Fruit fly (Drosophila melanogaster) whole organism, embryonic: ENCODE results near the gene CG13258.

Source experiments
- CG11456 ChIP-seq: fragments of 200-800 bp; sonication (Bioruptor generic); IDR thresholded peaks from 3 replicates; pipeline ENCODE4 v1.3.6; 2022; ENCODE audit warnings: missing biosample characterization, missing genetic modification characterization
- CG12071 ChIP-seq: fragments of 200-800 bp; sonication (Bioruptor generic); optimal IDR thresholded peaks from 3 replicates; lab custom pipeline; 2018; ENCODE audit warnings: missing biosample characterization, mild to moderate bottlenecking, missing genetic modification characterization
- CG12769 ChIP-seq: fragments of 200-800 bp; sonication (Bioruptor generic); optimal IDR thresholded peaks from 2 replicates; lab custom pipeline; 2019; ENCODE audit warnings: missing biosample characterization, mild to moderate bottlenecking, missing genetic modification characterization, moderate library complexity
- CG32767 ChIP-seq: fragments of 200-800 bp; sonication (Bioruptor generic); IDR thresholded peaks from 2 replicates; pipeline ENCODE4 v1.3.6; 2022; ENCODE audit warnings: missing biosample characterization, missing genetic modification characterization
- CG6254 ChIP-seq: fragments of 200-800 bp; sonication (Bioruptor generic); optimal IDR thresholded peaks from 3 replicates; lab custom pipeline; 2017; ENCODE audit warnings: mild to moderate bottlenecking, missing biosample characterization, missing genetic modification reagents, missing genetic modification characterization
- CTCF ChIP-seq: fragments of 200-800 bp; sonication (Bioruptor generic); optimal IDR thresholded peaks from 2 replicates; lab custom pipeline; 2017; ENCODE audit warnings: missing biosample characterization, mild to moderate bottlenecking, missing genetic modification characterization, moderate library complexity
- ap ChIP-seq: fragments of 200-800 bp; sonication (Bioruptor generic); IDR thresholded peaks from 2 replicates; pipeline ENCODE4 v1.3.6; 2022; ENCODE audit warnings: missing biosample characterization, missing genetic modification characterization
- chif ChIP-seq, 2 experiments: fragments of 200-800 bp; sonication (Bioruptor generic); optimal IDR thresholded peaks; 3 replicates each; lab custom pipeline; 2016; ENCODE audit warnings: missing biosample characterization in 2 of 2, missing genetic modification characterization in 2 of 2
- ci ChIP-seq: fragments of 200-800 bp; sonication (Bioruptor generic); IDR thresholded peaks from 3 replicates; pipeline ENCODE4 v1.3.6; 2022; ENCODE audit warnings: missing biosample characterization, missing genetic modification characterization
- jumu ChIP-seq: fragments of 200-800 bp; sonication (Bioruptor generic); optimal IDR thresholded peaks from 3 replicates; lab custom pipeline; 2016; ENCODE audit warnings: missing biosample characterization, missing genetic modification characterization
- nmo ChIP-seq: fragments of 200-800 bp; sonication (Bioruptor generic); optimal IDR thresholded peaks from 2 replicates; lab custom pipeline; 2018; ENCODE audit warnings: missing biosample characterization, mild to moderate bottlenecking, missing genetic modification characterization, moderate library complexity

dm6 chr2L:16323544-16323943 is 30.7 kb upstream of the CG13258 start:
- TF ChIP-seq chif (GFP tag; optimal IDR thresholded peaks at IDR 0.05; lab: Kevin White, UChicago): no peak
- no peak for TF ChIP-seq CG12769 (tag; lab: Kevin White, UChicago)
- TF ChIP-seq CG11456 (GFP tag; lab: Robert Waterston, UW): no peak
- TF ChIP-seq jumu: no peak
- TF ChIP-seq nmo (GFP tag; lab: Kevin White, UChicago): no peak
- no peak for TF ChIP-seq CG12071 (GFP tag; lab: Kevin White, UChicago)
- TF ChIP-seq CG6254 (GFP tag; lab: Kevin White, UChicago): no peak
- TF ChIP-seq CTCF (GFP tag; lab: Kevin White, UChicago): no peak
- no peak for TF ChIP-seq ap (GFP tag; lab: Robert Waterston, UW)
- TF ChIP-seq ci: no peak
- no peak for TF ChIP-seq CG32767
